Fruit fly (Drosophila melanogaster): Measurements from ENCODE around the gene CG6893.

Gene CG6893

DNA sequence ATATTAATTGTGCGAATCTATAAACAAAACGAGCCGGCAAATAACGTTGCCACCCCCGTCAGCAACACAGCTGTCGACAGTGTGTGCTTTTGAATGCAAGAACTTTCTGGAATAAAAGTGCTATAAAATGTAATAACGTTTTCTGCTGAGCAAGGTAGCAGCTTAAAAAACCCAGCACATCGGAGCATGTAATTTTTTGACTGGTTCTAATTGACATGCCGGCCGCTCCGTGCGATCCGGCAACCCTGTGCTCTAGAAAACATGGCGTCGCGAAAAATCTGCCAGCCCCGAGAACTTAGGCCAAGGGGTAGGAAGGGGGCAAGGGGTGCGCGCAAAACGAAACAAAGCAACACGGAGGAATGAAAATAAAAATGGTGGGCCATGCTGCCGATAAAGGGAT is 21.8 kb upstream of the CG6893 start:
- TF ChIP-seq OdsH (GFP tag; optimal IDR thresholded peaks at IDR 0.05): peak; percentile 63
- no peak for TF ChIP-seq dmrt93B (GFP tag; optimal IDR thresholded peaks at IDR 0.05)
- TF ChIP-seq tai (GFP tag; optimal IDR thresholded peaks at IDR 0.05): no peak
- TF ChIP-seq GATAd (GFP tag; optimal IDR thresholded peaks at IDR 0.05): no peak
- no peak for TF ChIP-seq CrebA (GFP tag; optimal IDR thresholded peaks at IDR 0.05; ENCODE audit: borderline replicate concordance)
- peak; percentile 52 for TF ChIP-seq Sp1 (GFP tag; optimal IDR thresholded peaks at IDR 0.05)
- no peak for TF ChIP-seq sage (GFP tag; optimal IDR thresholded peaks at IDR 0.05)
- no peak for TF ChIP-seq Rel (GFP tag; optimal IDR thresholded peaks at IDR 0.05)
- TF ChIP-seq Rel (tag; optimal IDR thresholded peaks at IDR 0.05): peak; percentile 60
- TF ChIP-seq dl (GFP tag; optimal IDR thresholded peaks at IDR 0.05; ENCODE audit: insufficient read depth in 1 of 2, partially characterized antibody in 2 of 2): no peak
- no peak for TF ChIP-seq Hnf4 (GFP tag; optimal IDR thresholded peaks at IDR 0.05)
- TF ChIP-seq HLH106 (tag; optimal IDR thresholded peaks at IDR 0.05): peak; percentile 40
- peak; percentile 41 for TF ChIP-seq CG9705 (GFP tag; optimal IDR thresholded peaks at IDR 0.05)
- TF ChIP-seq fru (GFP tag; optimal IDR thresholded peaks at IDR 0.05): peak; percentile 64
- TF ChIP-seq br (GFP tag; optimal IDR thresholded peaks at IDR 0.05): peak; percentile 76
- no peak for TF ChIP-seq Abd-B (GFP tag; optimal IDR thresholded peaks at IDR 0.05)
- TF ChIP-seq Dif (GFP tag; optimal IDR thresholded peaks at IDR 0.05; ENCODE audit: partially characterized antibody): no peak
- peak; percentile 53 for TF ChIP-seq ey (GFP tag; optimal IDR thresholded peaks at IDR 0.05)
- no peak for TF ChIP-seq usp (GFP tag; optimal IDR thresholded peaks at IDR 0.05)
- peak; percentile 25 for TF ChIP-seq CG32264 (GFP tag; optimal IDR thresholded peaks at IDR 0.05)
- TF ChIP-seq Hr83 (GFP tag; optimal IDR thresholded peaks at IDR 0.05; ENCODE audit: poor library complexity, severe bottlenecking): peak; percentile 58
- no peak for TF ChIP-seq sv (GFP tag; optimal IDR thresholded peaks at IDR 0.05)
- peak; percentile 68 for TF ChIP-seq psq (GFP tag; optimal IDR thresholded peaks at IDR 0.05)
- TF ChIP-seq foxo (GFP tag; optimal IDR thresholded peaks at IDR 0.05): peak in 1 of 2 experiments; percentile 73
- TF ChIP-seq Vsx2 (GFP tag; optimal IDR thresholded peaks at IDR 0.05; ENCODE audit: partially characterized antibody): no peak
- TF ChIP-seq pan (optimal IDR thresholded peaks at IDR 0.05): no peak
- TF ChIP-seq Dfd (GFP tag; optimal IDR thresholded peaks at IDR 0.05): no peak
- peak; percentile 42 for TF ChIP-seq Jra (GFP tag; optimal IDR thresholded peaks at IDR 0.05)
- TF ChIP-seq rgr (GFP tag; optimal IDR thresholded peaks at IDR 0.05): peak; percentile 77
- TF ChIP-seq dsf (GFP tag; optimal IDR thresholded peaks at IDR 0.05; ENCODE audit: borderline replicate concordance): no peak
- TF ChIP-seq jim (GFP tag; optimal IDR thresholded peaks at IDR 0.05): no peak
- TF ChIP-seq N (GFP tag; optimal IDR thresholded peaks at IDR 0.05): no peak
- TF ChIP-seq brk (GFP tag; optimal IDR thresholded peaks at IDR 0.05): peak; percentile 8
- TF ChIP-seq Hr78 (GFP tag; optimal IDR thresholded peaks at IDR 0.05): no peak
- peak; percentile 5 for TF ChIP-seq woc (GFP tag; optimal IDR thresholded peaks at IDR 0.05)
- no peak for TF ChIP-seq Myc (optimal IDR thresholded peaks at IDR 0.05)
- no peak for TF ChIP-seq Mio (GFP tag; optimal IDR thresholded peaks at IDR 0.05)
- peak; percentile 75 for TF ChIP-seq h (GFP tag; optimal IDR thresholded peaks at IDR 0.05)
- TF ChIP-seq lola (GFP tag; optimal IDR thresholded peaks at IDR 0.05): no peak

DNA sequence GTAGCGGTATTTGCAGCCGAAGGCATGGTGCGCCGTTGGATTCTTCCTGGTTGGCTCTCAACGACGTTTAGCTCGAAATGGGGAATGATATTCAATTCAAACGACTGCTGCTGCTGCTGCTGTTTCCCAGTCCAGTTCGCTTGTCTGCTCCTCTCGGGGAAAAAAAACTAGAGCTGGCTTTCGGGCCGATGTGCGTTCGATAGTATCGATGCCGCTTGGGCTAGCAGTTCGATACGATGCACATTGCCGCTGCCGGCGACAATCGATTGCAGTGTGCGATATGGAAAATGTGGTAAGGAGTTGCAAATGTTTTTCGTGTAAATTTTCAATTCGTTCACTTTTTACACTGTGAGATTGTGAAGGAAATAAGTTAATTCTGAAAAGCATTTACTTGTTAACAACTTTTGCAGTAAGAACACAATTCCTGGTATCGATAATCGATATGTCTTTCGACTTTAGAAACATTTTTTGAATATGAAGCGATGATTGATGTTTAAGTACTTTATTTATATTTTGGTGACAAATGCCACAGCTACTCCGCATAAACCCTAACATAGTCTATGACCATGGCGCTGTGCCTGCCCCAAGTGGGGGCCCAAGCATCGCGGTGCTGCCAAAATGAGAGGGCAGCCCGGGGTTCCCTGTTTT is 20.9 kb upstream of the CG6893 start, which contains the start of gene Capr:
TSS of gene Capr (minus strand) at position 339 of the 648 bp plus-strand sequence.
- TF ChIP-seq sage (GFP tag; optimal IDR thresholded peaks at IDR 0.05) (no peak), N (GFP tag; optimal IDR thresholded peaks at IDR 0.05) (no peak), Sp1 (GFP tag; optimal IDR thresholded peaks at IDR 0.05) (peak; percentile 27), Jra (GFP tag; optimal IDR thresholded peaks at IDR 0.05) (peak; percentile 75), Hnf4 (GFP tag; optimal IDR thresholded peaks at IDR 0.05) (peak; percentile 64), foxo (GFP tag; optimal IDR thresholded peaks at IDR 0.05) (peak in 1 of 2 experiments; percentile 45), brk (GFP tag; optimal IDR thresholded peaks at IDR 0.05) (peak; percentile 15), HLH106 (tag; optimal IDR thresholded peaks at IDR 0.05) (peak; percentile 36), Rel (GFP tag; optimal IDR thresholded peaks at IDR 0.05) (no peak), Rel (tag; optimal IDR thresholded peaks at IDR 0.05) (peak; percentile 80), Mio (GFP tag; optimal IDR thresholded peaks at IDR 0.05) (no peak), br (GFP tag; optimal IDR thresholded peaks at IDR 0.05) (peak; percentile 39), Hr83 (GFP tag; optimal IDR thresholded peaks at IDR 0.05; ENCODE audit: poor library complexity, severe bottlenecking) (peak; percentile 94), usp (GFP tag; optimal IDR thresholded peaks at IDR 0.05) (no peak), CG32264 (GFP tag; optimal IDR thresholded peaks at IDR 0.05) (no peak), fru (GFP tag; optimal IDR thresholded peaks at IDR 0.05) (peak; percentile 9), h (GFP tag; optimal IDR thresholded peaks at IDR 0.05) (peak; percentile 48), OdsH (GFP tag; optimal IDR thresholded peaks at IDR 0.05) (peak; percentile 25), rgr (GFP tag; optimal IDR thresholded peaks at IDR 0.05) (peak; percentile 82)

All from whole organism, wandering third instar larva.